Fruit fly (Drosophila melanogaster) whole organism, prepupa: Measurements from ENCODE around the gene CG12009.

Experiments used
- CG11294 ChIP-seq: fragments of 200-800 bp; sonication (Bioruptor generic); IDR thresholded peaks from 2 replicates; pipeline ENCODE4 v1.3.6; 2022; ENCODE audit warnings: missing biosample characterization, missing genetic modification characterization
- Smox ChIP-seq: fragments of 200-800 bp; sonication (Bioruptor generic); optimal IDR thresholded peaks from 3 replicates; lab custom pipeline; 2016; ENCODE audit warnings: missing biosample characterization, missing genetic modification characterization

- TF ChIP-seq Smox (GFP tag; lab: Kevin White, UChicago): no peak
- no peak for TF ChIP-seq CG11294
These were observed 41.6 kb upstream of the CG12009 start for dm6 chr3L:3249664-3249996.
